Fruit fly (Drosophila melanogaster) whole organism, embryonic: Measurements from ENCODE around the gene Nepl21.
A peak's percentile ranks its signal among the peaks of the same experiment; 100 is the strongest.

Experiments used
- Aef1 ChIP-seq: fragments of 200-800 bp; sonication (Bioruptor generic); IDR thresholded peaks from 3 replicates; pipeline ENCODE4 v1.3.6; 2022; ENCODE audit warnings: missing biosample characterization, missing genetic modification characterization
- Bdp1 ChIP-seq: fragments of 200-800 bp; sonication (Bioruptor generic); optimal IDR thresholded peaks from 3 replicates; lab custom pipeline; 2016; ENCODE audit warnings: missing biosample characterization, missing genetic modification characterization
- Blimp-1 ChIP-seq: fragments of 200-800 bp; sonication (Bioruptor generic); optimal IDR thresholded peaks from 3 replicates; lab custom pipeline; 2018; ENCODE audit warnings: missing biosample characterization, missing genetic modification characterization, mild to moderate bottlenecking, moderate library complexity, missing genetic modification reagents
- CG10979 ChIP-seq: fragments of 200-800 bp; sonication (Bioruptor generic); optimal IDR thresholded peaks from 2 replicates; lab custom pipeline; 2018; ENCODE audit warnings: missing biosample characterization, mild to moderate bottlenecking, missing genetic modification characterization, moderate library complexity
- CG12659 ChIP-seq: fragments of 200-800 bp; sonication (Bioruptor generic); optimal IDR thresholded peaks from 3 replicates; lab custom pipeline; 2017; ENCODE audit warnings: mild to moderate bottlenecking, missing biosample characterization, missing genetic modification reagents, missing genetic modification characterization
- CG12744 ChIP-seq: fragments of 200-800 bp; sonication (Bioruptor generic); optimal IDR thresholded peaks from 2 replicates; lab custom pipeline; 2016; ENCODE audit warnings: missing biosample characterization, missing genetic modification characterization
- CG13123 ChIP-seq: fragments of 200-800 bp; sonication (Bioruptor generic); optimal IDR thresholded peaks from 2 replicates; lab custom pipeline; 2016; ENCODE audit warnings: missing biosample characterization, missing genetic modification characterization
- CG14860 ChIP-seq: fragments of 200-800 bp; sonication (Bioruptor generic); IDR thresholded peaks from 3 replicates; pipeline ENCODE4 v1.3.6; 2022; ENCODE audit warnings: missing biosample characterization, missing genetic modification characterization; ENCODE audit not compliant: partially characterized antibody
- CG15601 ChIP-seq: fragments of 200-800 bp; sonication (Bioruptor generic); optimal IDR thresholded peaks from 3 replicates; lab custom pipeline; 2019; ENCODE audit warnings: missing biosample characterization, mild to moderate bottlenecking, missing genetic modification characterization, moderate library complexity
- CG1603 ChIP-seq: fragments of 200-800 bp; sonication (Bioruptor generic); optimal IDR thresholded peaks from 2 replicates; lab custom pipeline; 2019; ENCODE audit warnings: missing biosample characterization, mild to moderate bottlenecking, missing genetic modification characterization, moderate library complexity
- CG17328 ChIP-seq: fragments of 200-800 bp; sonication (Bioruptor generic); IDR thresholded peaks from 2 replicates; pipeline ENCODE4 v1.3.6; 2022; ENCODE audit warnings: missing biosample characterization, missing genetic modification characterization
- CG18011 ChIP-seq: fragments of 200-800 bp; sonication (Bioruptor generic); optimal IDR thresholded peaks from 2 replicates; lab custom pipeline; 2017; ENCODE audit warnings: missing biosample characterization, missing genetic modification characterization, mild to moderate bottlenecking, moderate library complexity, missing genotype
- CG1832 ChIP-seq: fragments of 200-800 bp; sonication (Bioruptor generic); optimal IDR thresholded peaks from 2 replicates; lab custom pipeline; 2017; ENCODE audit warnings: missing biosample characterization, mild to moderate bottlenecking, missing genetic modification characterization, inconsistent platforms
- CG2116 ChIP-seq: fragments of 200-800 bp; sonication (Bioruptor generic); optimal IDR thresholded peaks from 3 replicates; lab custom pipeline; 2018; ENCODE audit warnings: missing biosample characterization, mild to moderate bottlenecking, missing genetic modification characterization
- CG4328 ChIP-seq: fragments of 200-800 bp; sonication (Bioruptor generic); optimal IDR thresholded peaks from 3 replicates; lab custom pipeline; 2017; ENCODE audit warnings: missing biosample characterization, missing genetic modification reagents, missing genetic modification characterization
- CG6791 ChIP-seq: fragments of 200-800 bp; sonication (Bioruptor generic); IDR thresholded peaks from 3 replicates; pipeline ENCODE4 v1.3.6; 2022; ENCODE audit warnings: missing biosample characterization, missing genetic modification characterization; ENCODE audit not compliant: partially characterized antibody
- CG6813 ChIP-seq: fragments of 200-800 bp; sonication (Bioruptor generic); optimal IDR thresholded peaks from 2 replicates; lab custom pipeline; 2017; ENCODE audit warnings: missing biosample characterization, missing genetic modification characterization, mild to moderate bottlenecking, moderate library complexity, missing genetic modification reagents
- CG9727 ChIP-seq: fragments of 200-800 bp; sonication (Bioruptor generic); optimal IDR thresholded peaks from 3 replicates; lab custom pipeline; 2017; ENCODE audit warnings: missing biosample characterization, mild to moderate bottlenecking, missing genetic modification characterization
- CrebB ChIP-seq: fragments of 200-800 bp; sonication (Bioruptor generic); optimal IDR thresholded peaks from 3 replicates; lab custom pipeline; 2018; ENCODE audit warnings: missing biosample characterization, mild to moderate bottlenecking, missing genetic modification characterization
- Dek ChIP-seq: fragments of 200-800 bp; sonication (Bioruptor generic); optimal IDR thresholded peaks from 3 replicates; lab custom pipeline; 2019; ENCODE audit warnings: missing biosample characterization, mild to moderate bottlenecking, missing genetic modification characterization, moderate library complexity
- HLHmδ ChIP-seq: fragments of 200-800 bp; sonication (Bioruptor generic); optimal IDR thresholded peaks from 2 replicates; lab custom pipeline; 2018; ENCODE audit warnings: missing biosample characterization, mild to moderate bottlenecking, missing genetic modification characterization, moderate library complexity
- Hand ChIP-seq: fragments of 200-800 bp; sonication (Bioruptor generic); optimal IDR thresholded peaks from 2 replicates; lab custom pipeline; 2017; ENCODE audit warnings: mild to moderate bottlenecking, missing biosample characterization, missing genetic modification reagents, missing genetic modification characterization
- Hmx ChIP-seq: fragments of 200-800 bp; sonication (Bioruptor generic); optimal IDR thresholded peaks from 2 replicates; lab custom pipeline; 2016; ENCODE audit warnings: missing biosample characterization, missing genetic modification characterization
- Hr3 ChIP-seq: fragments of 200-800 bp; sonication (Bioruptor generic); optimal IDR thresholded peaks from 3 replicates; lab custom pipeline; 2016; ENCODE audit warnings: missing biosample characterization, missing genetic modification characterization
- MTF-1 ChIP-seq: fragments of 200-800 bp; sonication (Bioruptor generic); optimal IDR thresholded peaks from 2 replicates; lab custom pipeline; 2018; ENCODE audit warnings: missing biosample characterization, mild to moderate bottlenecking, missing genetic modification characterization, borderline replicate concordance
- Med ChIP-seq: fragments of 200-800 bp; sonication (Bioruptor generic); peaks from one replicate; lab custom pipeline; 2016; ENCODE audit warnings: missing biosample characterization, missing genetic modification characterization, mild to moderate bottlenecking, inconsistent platforms, moderate library complexity
- Mes4 ChIP-seq: fragments of 200-800 bp; sonication (Bioruptor generic); optimal IDR thresholded peaks from 2 replicates; lab custom pipeline; 2016; ENCODE audit warnings: missing biosample characterization, missing genetic modification characterization
- Mrtf ChIP-seq: fragments of 200-800 bp; sonication (Bioruptor generic); IDR thresholded peaks from 3 replicates; pipeline ENCODE4 v1.3.6; 2022; ENCODE audit warnings: missing biosample characterization, missing genetic modification characterization
- Myb ChIP-seq: fragments of 200-800 bp; sonication (Bioruptor generic); optimal IDR thresholded peaks from 2 replicates; lab custom pipeline; 2016; ENCODE audit warnings: missing biosample characterization, missing genetic modification characterization
- Neu2 ChIP-seq: fragments of 200-800 bp; sonication (Bioruptor generic); optimal IDR thresholded peaks from 3 replicates; lab custom pipeline; 2016; ENCODE audit warnings: missing biosample characterization, missing genetic modification characterization, borderline replicate concordance
- PHDP ChIP-seq: fragments of 200-800 bp; sonication (Bioruptor generic); optimal IDR thresholded peaks from 3 replicates; lab custom pipeline; 2018; ENCODE audit warnings: missing biosample characterization, mild to moderate bottlenecking, missing genetic modification characterization, moderate library complexity
- az2 ChIP-seq: fragments of 200-800 bp; sonication (Bioruptor generic); optimal IDR thresholded peaks from 3 replicates; lab custom pipeline; 2016; ENCODE audit warnings: missing biosample characterization, missing genetic modification characterization
- bigmax ChIP-seq: fragments of 200-800 bp; sonication (Bioruptor generic); optimal IDR thresholded peaks from 2 replicates; lab custom pipeline; 2018; ENCODE audit warnings: missing biosample characterization, mild to moderate bottlenecking, missing genetic modification characterization
- bowl ChIP-seq: fragments of 200-800 bp; sonication (Bioruptor generic); IDR thresholded peaks from 2 replicates; pipeline ENCODE4 v1.3.6; 2022; ENCODE audit warnings: missing biosample characterization, missing genetic modification characterization
- cas ChIP-seq: fragments of 200-800 bp; sonication (Bioruptor generic); IDR thresholded peaks from 2 replicates; pipeline ENCODE4 v1.3.6; 2022; ENCODE audit warnings: missing biosample characterization, missing genetic modification characterization
- corto ChIP-seq: fragments of 200-800 bp; sonication (Bioruptor generic); optimal IDR thresholded peaks from 2 replicates; lab custom pipeline; 2016; ENCODE audit warnings: missing biosample characterization, mild to moderate bottlenecking, missing genetic modification characterization, moderate library complexity
- ems ChIP-seq: fragments of 200-800 bp; sonication (Bioruptor generic); optimal IDR thresholded peaks from 3 replicates; lab custom pipeline; 2016; ENCODE audit warnings: missing biosample characterization, missing genetic modification characterization
- ewg ChIP-seq: fragments of 200-800 bp; sonication (Bioruptor generic); optimal IDR thresholded peaks from 3 replicates; lab custom pipeline; 2017; ENCODE audit warnings: mild to moderate bottlenecking, missing biosample characterization, missing genetic modification reagents, missing genetic modification characterization
- gfzf ChIP-seq: fragments of 200-800 bp; sonication (Bioruptor generic); optimal IDR thresholded peaks from 2 replicates; lab custom pipeline; 2016; ENCODE audit warnings: missing biosample characterization, mild to moderate bottlenecking, missing genetic modification characterization, moderate library complexity
- ham ChIP-seq: fragments of 200-800 bp; sonication (Bioruptor generic); IDR thresholded peaks from 2 replicates; pipeline ENCODE4 v1.3.6; 2022; ENCODE audit warnings: missing biosample characterization, missing genetic modification characterization
- mld ChIP-seq: fragments of 200-800 bp; sonication (Bioruptor generic); IDR thresholded peaks from 3 replicates; pipeline ENCODE4 v1.3.6; 2022; ENCODE audit warnings: missing biosample characterization, missing genetic modification characterization; ENCODE audit not compliant: partially characterized antibody
- otp ChIP-seq: fragments of 200-800 bp; sonication (Bioruptor generic); IDR thresholded peaks from 3 replicates; pipeline ENCODE4, ENCODE4 v1.3.6; 2022; ENCODE audit warnings: missing biosample characterization, missing genetic modification characterization
- pb ChIP-seq: fragments of 200-800 bp; sonication (Bioruptor generic); optimal IDR thresholded peaks from 3 replicates; lab custom pipeline; 2016; ENCODE audit warnings: missing biosample characterization, missing genetic modification characterization
- sim ChIP-seq: fragments of 200-800 bp; sonication (Bioruptor generic); IDR thresholded peaks from 2 replicates; pipeline ENCODE4 v1.3.6; 2022; ENCODE audit warnings: missing biosample characterization, missing genetic modification characterization
- twi ChIP-seq: fragments of 200-800 bp; optimal IDR thresholded peaks from 2 replicates; lab custom pipeline; 2019; ENCODE audit warnings: missing biosample characterization, mild to moderate bottlenecking, missing genetic modification characterization, moderate library complexity
- wdn ChIP-seq: fragments of 200-800 bp; sonication (Bioruptor generic); IDR thresholded peaks from 2 replicates; pipeline ENCODE4 v1.3.6; 2022; ENCODE audit warnings: missing biosample characterization, missing genetic modification characterization
- zen2 ChIP-seq: fragments of 200-800 bp; sonication (Bioruptor generic); IDR thresholded peaks from 3 replicates; pipeline ENCODE4 v1.3.6; 2022; ENCODE audit warnings: missing biosample characterization, missing genetic modification characterization; ENCODE audit not compliant: partially characterized antibody

Gene Nepl21

dm6 chr3R:28844611-28845376, 38.7 kb upstream of the Nepl21 start, which contains the start of the genes Apc and spg (continued):
- TF ChIP-seq pb (GFP tag; lab: Kevin White, UChicago) (no peak), CG18011 (no peak), PHDP (tag; lab: Kevin White, UChicago) (peak; percentile 53), wdn (GFP tag; lab: Robert Waterston, UW) (0 out of 2 replicates have a peak, but pooled peaks have one; percentile 8), CG14860 (GFP tag; lab: Robert Waterston, UW) (peak; percentile 53; the same call in 2 of the 3 replicates), Med (GFP tag; lab: Kevin White, UChicago) (peak; percentile 91), CG13123 (GFP tag; lab: Kevin White, UChicago) (no peak), Dek (tag; lab: Kevin White, UChicago) (peak; percentile 50), bowl (no peak; the same call in 1 of the 2 replicates), ewg (GFP tag; lab: Kevin White, UChicago) (peak; percentile 50), CG4328 (GFP tag; lab: Kevin White, UChicago) (peak; percentile 6), Blimp-1 (GFP tag; lab: Kevin White, UChicago) (no peak), Aef1 (peak; percentile 77), Bdp1 (GFP tag; lab: Kevin White, UChicago) (peak; percentile 31), az2 (GFP tag; lab: Kevin White, UChicago) (peak; percentile 29), CG15601 (peak; percentile 27), zen2 (GFP tag; lab: Robert Waterston, UW) (no peak; the same call in 2 of the 3 replicates), HLHmδ (GFP tag; lab: Kevin White, UChicago) (peak; percentile 70), CG9727 (GFP tag; lab: Kevin White, UChicago) (peak; percentile 20), CrebB (tag; lab: Kevin White, UChicago) (peak; percentile 73), CG1603 (tag; lab: Kevin White, UChicago) (peak; percentile 69), cas (GFP tag; lab: Robert Waterston, UW) (no peak), CG1832 (no peak), CG6791 (GFP tag; lab: Robert Waterston, UW) (peak; percentile 39; the same call in 1 of the 3 replicates), CG17328 (GFP tag; lab: Robert Waterston, UW) (0 out of 2 replicates have a peak, but pooled peaks have one; percentile 4), ham (GFP tag; lab: Robert Waterston, UW) (no peak), Neu2 (GFP tag; lab: Kevin White, UChicago) (no peak), Hand (peak; percentile 40), otp (GFP tag; lab: Robert Waterston, UW) (0 out of 3 replicates have a peak, but pooled peaks have one; percentile 26), CG12744 (GFP tag; lab: Kevin White, UChicago) (no peak), Hr3 (peak; percentile 15), Hmx (GFP tag; lab: Kevin White, UChicago) (peak; percentile 0), gfzf (GFP tag; lab: Kevin White, UChicago) (peak; percentile 99), CG12659 (peak; percentile 87), corto (GFP tag; lab: Kevin White, UChicago) (no peak), mld (GFP tag; lab: Robert Waterston, UW) (0 out of 3 replicates have a peak, but pooled peaks have one; percentile 19), bigmax (GFP tag; lab: Kevin White, UChicago) (peak; percentile 51), Mes4 (GFP tag; lab: Kevin White, UChicago) (peak; percentile 51), Myb (GFP tag; lab: Kevin White, UChicago) (peak; percentile 4), CG10979 (tag; lab: Kevin White, UChicago) (peak; percentile 14), ems (GFP tag; lab: Kevin White, UChicago) (peak; percentile 39), Mrtf (no peak; the same call in 2 of the 3 replicates), twi (tag; lab: Kevin White, UChicago) (no peak), CG6813 (GFP tag; lab: Kevin White, UChicago) (peak; percentile 61), sim (no peak), CG2116 (GFP tag; lab: Kevin White, UChicago) (peak; percentile 49), MTF-1 (GFP tag; lab: Kevin White, UChicago) (peak; percentile 66)
